Worm (Caenorhabditis elegans) whole organism, midembryonic: ENCODE results near the gene sru-30.

Experiments
- T22C8.4 ChIP-seq: fragments of 200-800 bp; sonication (Bioruptor generic); IDR thresholded peaks from 2 replicates; pipeline ENCODE4 v1.3.6; 2022; ENCODE audit warnings: missing genetic modification characterization, missing compliant biosample characterization
- cog-1 ChIP-seq: sonication (generic microtip); optimal IDR thresholded peaks from 2 replicates; lab custom pipeline; 2016; ENCODE audit warnings: missing genetic modification characterization, missing compliant biosample characterization
- flt-1 ChIP-seq: fragments of 200-800 bp; sonication (Bioruptor generic); IDR thresholded peaks from 2 replicates; pipeline ENCODE4 v1.3.6; 2022; ENCODE audit warnings: missing genetic modification characterization, missing compliant biosample characterization
- klf-2 ChIP-seq: fragments of 200-800 bp; sonication (Bioruptor generic); conservative IDR thresholded peaks from 2 replicates; pipeline ENCODE4 v1.3.6; 2022; ENCODE audit warnings: missing genetic modification reagents, missing genetic modification characterization, missing compliant biosample characterization
- med-1 ChIP-seq: sonication (generic microtip); optimal IDR thresholded peaks from 2 replicates; lab custom pipeline; 2017; ENCODE audit warnings: missing genetic modification characterization, mild to moderate bottlenecking, missing compliant biosample characterization, antibody characterized with exemption, missing genetic modification reagents; ENCODE audit not compliant: insufficient read depth
- ref-1 ChIP-seq: fragments of 200-800 bp; sonication (Bioruptor generic); conservative IDR thresholded peaks from 2 replicates; pipeline ENCODE4 v1.3.6; 2022; ENCODE audit warnings: missing genetic modification reagents, missing genetic modification characterization, missing compliant biosample characterization
- tab-1 ChIP-seq: fragments of 200-800 bp; sonication (Bioruptor generic); IDR thresholded peaks from 2 replicates; pipeline ENCODE4 v1.3.6; 2022; ENCODE audit warnings: missing genetic modification characterization, missing compliant biosample characterization
- ztf-23 ChIP-seq: fragments of 200-800 bp; sonication (Bioruptor generic); IDR thresholded peaks from 2 replicates; pipeline ENCODE4 v1.3.6; 2022; ENCODE audit warnings: missing genetic modification reagents, missing genetic modification characterization, missing compliant biosample characterization
- ztf-29 ChIP-seq: fragments of 200-800 bp; sonication (Bioruptor generic); IDR thresholded peaks from 2 replicates; pipeline ENCODE4 v1.3.6; 2022; ENCODE audit warnings: missing genetic modification reagents, missing genetic modification characterization, missing compliant biosample characterization

Gene sru-30

ce11 chrV:9779418-9779817 is 34.2 kb upstream of the sru-30 start, which contains the start of gene F46B6.4:
Gene F46B6.4 (minus strand): TSS chrV:9779518.
- TF ChIP-seq T22C8.4 (GFP tag; lab: Robert Waterston, UW) (no peak), flt-1 (GFP tag; lab: Robert Waterston, UW) (no peak), tab-1 (GFP tag; lab: Robert Waterston, UW) (no peak), med-1 (no peak), ztf-29 (GFP tag; lab: Robert Waterston, UW) (no peak), ztf-23 (GFP tag; lab: Robert Waterston, UW) (no peak), ref-1 (GFP tag; lab: Robert Waterston, UW) (no peak), klf-2 (GFP tag; lab: Robert Waterston, UW) (no peak), cog-1 (tag; lab: Kevin White, UChicago) (no peak)

- no peak for TF ChIP-seq cog-1 (tag; lab: Kevin White, UChicago)
- no peak for TF ChIP-seq flt-1 (GFP tag; lab: Robert Waterston, UW)
- no peak for TF ChIP-seq ref-1 (GFP tag; lab: Robert Waterston, UW)
- peak; percentile 30; the same call in 1 of the 2 replicates for TF ChIP-seq T22C8.4 (GFP tag; lab: Robert Waterston, UW)
- TF ChIP-seq tab-1 (GFP tag; lab: Robert Waterston, UW) = no peak
- no peak for TF ChIP-seq klf-2 (GFP tag; lab: Robert Waterston, UW)
- no peak for TF ChIP-seq ztf-23 (GFP tag; lab: Robert Waterston, UW)
- no peak for TF ChIP-seq ztf-29 (GFP tag; lab: Robert Waterston, UW)
Observed at ce11 chrV:9782045-9782444, 31.6 kb upstream of the sru-30 start.

ce11 chrV:9782969-9783368 is 30.7 kb upstream of the sru-30 start, which contains the start of gene F46B6.5:
Gene F46B6.5 (minus strand): TSS chrV:9783069.
- TF ChIP-seq T22C8.4 (GFP tag; lab: Robert Waterston, UW) (no peak), flt-1 (GFP tag; lab: Robert Waterston, UW) (no peak)

- TF ChIP-seq ztf-29 (GFP tag; lab: Robert Waterston, UW) (no peak), tab-1 (GFP tag; lab: Robert Waterston, UW) (no peak), ztf-23 (GFP tag; lab: Robert Waterston, UW) (no peak), T22C8.4 (GFP tag; lab: Robert Waterston, UW) (no peak), cog-1 (tag; lab: Kevin White, UChicago) (no peak), med-1 (no peak), flt-1 (GFP tag; lab: Robert Waterston, UW) (no peak), ref-1 (GFP tag; lab: Robert Waterston, UW) (no peak), klf-2 (GFP tag; lab: Robert Waterston, UW) (no peak)
Observed at ce11 chrV:9784215-9784614, 29.4 kb upstream of the sru-30 start.

ce11 chrV:9786721-9787131 is 26.9 kb upstream of the sru-30 start, which contains the start of gene F46B6.6:
Gene F46B6.6 (minus strand): TSS chrV:9786868.
- TF ChIP-seq klf-2 (GFP tag; lab: Robert Waterston, UW) = no peak
- TF ChIP-seq T22C8.4 (GFP tag; lab: Robert Waterston, UW) = no peak

ce11 chrV:9789657-9790261 is 23.9 kb upstream of the sru-30 start, which contains the start of gene ztf-7:
Gene ztf-7 (minus strand): TSS chrV:9789707.
- TF ChIP-seq flt-1 (GFP tag; lab: Robert Waterston, UW) (no peak), ref-1 (GFP tag; lab: Robert Waterston, UW) (no peak), ztf-29 (GFP tag; lab: Robert Waterston, UW) (no peak), klf-2 (GFP tag; lab: Robert Waterston, UW) (no peak), tab-1 (GFP tag; lab: Robert Waterston, UW) (no peak), ztf-23 (GFP tag; lab: Robert Waterston, UW) (no peak), med-1 (no peak), T22C8.4 (GFP tag; lab: Robert Waterston, UW) (no peak), cog-1 (tag; lab: Kevin White, UChicago) (no peak)

ce11 chrV:9791332-9791731 is 22.3 kb upstream of the sru-30 start, which contains the start of gene lipl-2:
Gene lipl-2 (plus strand): TSS chrV:9791567.
- TF ChIP-seq T22C8.4 (GFP tag; lab: Robert Waterston, UW) (no peak), klf-2 (GFP tag; lab: Robert Waterston, UW) (no peak), ztf-29 (GFP tag; lab: Robert Waterston, UW) (no peak), med-1 (no peak), tab-1 (GFP tag; lab: Robert Waterston, UW) (no peak)

- TF ChIP-seq ztf-29 (GFP tag; lab: Robert Waterston, UW) (no peak), tab-1 (GFP tag; lab: Robert Waterston, UW) (no peak), cog-1 (tag; lab: Kevin White, UChicago) (no peak), T22C8.4 (GFP tag; lab: Robert Waterston, UW) (no peak), ref-1 (GFP tag; lab: Robert Waterston, UW) (no peak), flt-1 (GFP tag; lab: Robert Waterston, UW) (no peak), ztf-23 (GFP tag; lab: Robert Waterston, UW) (no peak), klf-2 (GFP tag; lab: Robert Waterston, UW) (no peak), med-1 (no peak)
Observed at ce11 chrV:9794997-9795396, 18.6 kb upstream of the sru-30 start.

- TF ChIP-seq flt-1 (GFP tag; lab: Robert Waterston, UW) (no peak), ztf-29 (GFP tag; lab: Robert Waterston, UW) (no peak), cog-1 (tag; lab: Kevin White, UChicago) (no peak), ref-1 (GFP tag; lab: Robert Waterston, UW) (no peak), T22C8.4 (GFP tag; lab: Robert Waterston, UW) (no peak), tab-1 (GFP tag; lab: Robert Waterston, UW) (no peak), klf-2 (GFP tag; lab: Robert Waterston, UW) (no peak), ztf-23 (GFP tag; lab: Robert Waterston, UW) (no peak), med-1 (no peak)
Observed at ce11 chrV:9796002-9796401, 17.6 kb upstream of the sru-30 start.
